Worm (Caenorhabditis elegans): ENCODE results near the gene C16D9.3.

The C16D9.3 gene

ce11 chrV:8230056-8230455, 9.8 kb downstream of the C16D9.3 start (continued):
- no peak for TF ChIP-seq T07F8.4 (tag; optimal IDR thresholded peaks at IDR 0.05)
- no peak for TF ChIP-seq ztf-3 (GFP tag; optimal IDR thresholded peaks at IDR 0.05)
- TF ChIP-seq B0261.1 (tag; optimal IDR thresholded peaks at IDR 0.05): peak; percentile 69
- TF ChIP-seq akir-1 (GFP tag; optimal IDR thresholded peaks at IDR 0.05): no peak
- peak; percentile 62; the same call in 1 of the 2 replicates for TF ChIP-seq dox-1 (GFP tag; IDR thresholded peaks at IDR 0.05)
- TF ChIP-seq ceh-79 (tag; optimal IDR thresholded peaks at IDR 0.05): no peak
- TF ChIP-seq hrde-1 (tag; optimal IDR thresholded peaks at IDR 0.05; ENCODE audit: borderline replicate concordance): no peak
- TF ChIP-seq lin-54 (GFP tag; optimal IDR thresholded peaks at IDR 0.05): no peak

ce11 chrV:8228712-8229119, 11.1 kb downstream of the C16D9.3 start:
- TF ChIP-seq ceh-27 (GFP tag; optimal IDR thresholded peaks at IDR 0.05): peak; percentile 66
- TF ChIP-seq tbx-9 (tag; optimal IDR thresholded peaks at IDR 0.05; ENCODE audit: borderline replicate concordance): no peak
- peak; percentile 84 for TF ChIP-seq tbp1 (GFP tag; optimal IDR thresholded peaks at IDR 0.05)
- TF ChIP-seq ceh-91 (GFP tag; IDR thresholded peaks at IDR 0.05): peak; percentile 65
- TF ChIP-seq akir-1 (GFP tag; optimal IDR thresholded peaks at IDR 0.05): peak; percentile 49
- peak; percentile 70; the same call in 1 of the 2 replicates for TF ChIP-seq lir-1 (GFP tag; conservative IDR thresholded peaks at IDR 0.05)
- TF ChIP-seq madf-3 (GFP tag; IDR thresholded peaks at IDR 0.05): peak; percentile 74
- no peak for TF ChIP-seq nfya-1 (tag; optimal IDR thresholded peaks at IDR 0.05; ENCODE audit: borderline replicate concordance, insufficient read depth)
- peak; percentile 86 for TF ChIP-seq lin-54 (GFP tag; optimal IDR thresholded peaks at IDR 0.05)
- TF ChIP-seq hmg-1.2 (GFP tag; IDR thresholded peaks at IDR 0.05): peak; percentile 99
- 0 out of 2 replicates have a peak, but pooled peaks have one; percentile 9 for TF ChIP-seq cebp-2 (GFP tag; IDR thresholded peaks at IDR 0.05)
- TF ChIP-seq xnd-1 (tag; optimal IDR thresholded peaks at IDR 0.05): peak; percentile 66
- TF ChIP-seq attf-6 (GFP tag; IDR thresholded peaks at IDR 0.05): peak; percentile 94
- no peak for TF ChIP-seq bed-1 (GFP tag; IDR thresholded peaks at IDR 0.05)
- peak; percentile 49 for TF ChIP-seq nhr-90 (tag; optimal IDR thresholded peaks at IDR 0.05)
- TF ChIP-seq B0261.1 (tag; optimal IDR thresholded peaks at IDR 0.05): peak; percentile 59
- no peak for TF ChIP-seq unc-62 (GFP tag; optimal IDR thresholded peaks at IDR 0.05)
- peak; percentile 96 for TF ChIP-seq F49E8.2 (tag; optimal IDR thresholded peaks at IDR 0.05; ENCODE audit: insufficient read depth)
- TF ChIP-seq zfh-2 (GFP tag; conservative IDR thresholded peaks at IDR 0.05): peak; percentile 75
- TF ChIP-seq nfyb-1 (GFP tag; IDR thresholded peaks at IDR 0.05): peak; percentile 91
- TF ChIP-seq C06A6.2 (GFP tag; conservative IDR thresholded peaks at IDR 0.05): peak; percentile 74
- peak; percentile 1 for TF ChIP-seq zim-3 (tag; optimal IDR thresholded peaks at IDR 0.05)
- no peak for TF ChIP-seq nhr-120 (GFP tag; IDR thresholded peaks at IDR 0.05)
- TF ChIP-seq egl-18 (GFP tag; IDR thresholded peaks at IDR 0.05): no peak
- peak; percentile 54 for TF ChIP-seq fkh-3 (tag; optimal IDR thresholded peaks at IDR 0.05)
- peak; percentile 25 for TF ChIP-seq ztf-26 (tag; optimal IDR thresholded peaks at IDR 0.05)
- peak; percentile 72 for TF ChIP-seq Y53F4B.3 (GFP tag; IDR thresholded peaks at IDR 0.05)
- peak; percentile 74 for TF ChIP-seq mel-28 (tag; optimal IDR thresholded peaks at IDR 0.05; ENCODE audit: borderline replicate concordance)
- TF ChIP-seq B0035.1 (tag; optimal IDR thresholded peaks at IDR 0.05): no peak
- no peak for TF ChIP-seq ceh-79 (tag; optimal IDR thresholded peaks at IDR 0.05)
- no peak for TF ChIP-seq pha-4 (tag; optimal IDR thresholded peaks at IDR 0.05)
- TF ChIP-seq him-1 (tag; optimal IDR thresholded peaks at IDR 0.05): peak; percentile 99
- peak; percentile 19 to 22 for TF ChIP-seq let-607 (tag; optimal IDR thresholded peaks at IDR 0.05)
- TF ChIP-seq F33H1.4 (GFP tag; IDR thresholded peaks at IDR 0.05): peak; percentile 71
- TF ChIP-seq ztf-22 (GFP tag; optimal IDR thresholded peaks at IDR 0.05): peak; percentile 22
- TF ChIP-seq ceh-100 (GFP tag; IDR thresholded peaks at IDR 0.05): peak; percentile 92
- peak; percentile 82 for TF ChIP-seq F39B2.1 (GFP tag; IDR thresholded peaks at IDR 0.05)
- TF ChIP-seq ztf-18 (tag; optimal IDR thresholded peaks at IDR 0.05): peak; percentile 72
- TF ChIP-seq sea-2 (GFP tag; IDR thresholded peaks at IDR 0.05): no peak
- TF ChIP-seq rec-8 (tag; optimal IDR thresholded peaks at IDR 0.05): peak in 1 of 2 experiments; percentile 83
- peak; percentile 94 for TF ChIP-seq ekl-4 (GFP tag; IDR thresholded peaks at IDR 0.05)
- peak; percentile 86 for TF ChIP-seq Y95B8A.8 (GFP tag; IDR thresholded peaks at IDR 0.05)

All from whole organism, young adult.